Fruit fly (Drosophila melanogaster) whole organism, pupa: ENCODE results near the gene Tis11.
A peak's percentile ranks its signal among the peaks of the same experiment; 100 is the strongest.

Experiments used
- CG10348 ChIP-seq: fragments of 200-800 bp; sonication (Bioruptor generic); IDR thresholded peaks from 2 replicates; pipeline ENCODE4 v1.3.6; 2022; ENCODE audit warnings: missing biosample characterization, missing genetic modification characterization
- CG12605 ChIP-seq: fragments of 200-800 bp; sonication (Bioruptor generic); IDR thresholded peaks from 2 replicates; pipeline ENCODE4 v1.3.6; 2022; ENCODE audit warnings: missing biosample characterization, missing genetic modification characterization
- CG13204 ChIP-seq: fragments of 200-800 bp; sonication (Bioruptor generic); optimal IDR thresholded peaks from 2 replicates; lab custom pipeline; 2018; ENCODE audit warnings: missing biosample characterization, mild to moderate bottlenecking, missing genetic modification characterization, moderate library complexity
- CG14655 ChIP-seq: fragments of 200-800 bp; sonication (Bioruptor generic); optimal IDR thresholded peaks from 3 replicates; lab custom pipeline; 2017; ENCODE audit warnings: mild to moderate bottlenecking, missing biosample characterization, missing genetic modification reagents, missing genetic modification characterization
- CG15710 ChIP-seq: fragments of 200-800 bp; sonication (Bioruptor generic); optimal IDR thresholded peaks from 2 replicates; lab custom pipeline; 2018; ENCODE audit warnings: missing biosample characterization, mild to moderate bottlenecking, missing genetic modification characterization, moderate library complexity
- CG17806 ChIP-seq: fragments of 200-800 bp; sonication (Bioruptor generic); optimal IDR thresholded peaks from 2 replicates; lab custom pipeline; 2018; ENCODE audit warnings: missing biosample characterization, mild to moderate bottlenecking, missing genetic modification characterization, moderate library complexity
- CG32121 ChIP-seq: fragments of 200-800 bp; sonication (Bioruptor generic); IDR thresholded peaks from 2 replicates; pipeline ENCODE4 v1.3.6; 2022; ENCODE audit warnings: missing biosample characterization, missing genetic modification characterization
- CG34367 ChIP-seq: fragments of 200-800 bp; sonication (Bioruptor generic); optimal IDR thresholded peaks from 2 replicates; lab custom pipeline; 2018; ENCODE audit warnings: missing biosample characterization, mild to moderate bottlenecking, missing genetic modification characterization
- CG4496 ChIP-seq: fragments of 200-800 bp; sonication (Bioruptor generic); IDR thresholded peaks from 3 replicates; pipeline ENCODE4 v1.3.6; 2022; ENCODE audit warnings: missing biosample characterization, missing genetic modification characterization
- CG8159 ChIP-seq: fragments of 200-800 bp; sonication (Bioruptor generic); optimal IDR thresholded peaks from 3 replicates; lab custom pipeline; 2018; ENCODE audit warnings: missing biosample characterization, mild to moderate bottlenecking, missing genetic modification characterization, moderate library complexity
- CG8301 ChIP-seq: fragments of 200-800 bp; sonication (Bioruptor generic); optimal IDR thresholded peaks from 2 replicates; lab custom pipeline; 2018; ENCODE audit warnings: missing biosample characterization, mild to moderate bottlenecking, missing genetic modification characterization
- CG9948 ChIP-seq: fragments of 200-800 bp; sonication (Bioruptor generic); optimal IDR thresholded peaks from 2 replicates; lab custom pipeline; 2018; ENCODE audit warnings: missing biosample characterization, mild to moderate bottlenecking, missing genetic modification characterization, moderate library complexity
- D1 ChIP-seq: fragments of 200-800 bp; sonication (Bioruptor generic); optimal IDR thresholded peaks from 2 replicates; lab custom pipeline; 2018; ENCODE audit warnings: missing biosample characterization, mild to moderate bottlenecking, missing genetic modification characterization, moderate library complexity
- EcR ChIP-seq: fragments of 200-800 bp; sonication (Bioruptor generic); optimal IDR thresholded peaks from 3 replicates; lab custom pipeline; 2019; ENCODE audit warnings: missing biosample characterization, missing genetic modification characterization, mild to moderate bottlenecking, moderate library complexity, missing genetic modification reagents
- Ets98B ChIP-seq: fragments of 200-800 bp; sonication (Bioruptor generic); IDR thresholded peaks from 2 replicates; pipeline ENCODE4 v1.3.6; 2022; ENCODE audit warnings: missing biosample characterization, missing genetic modification characterization
- Pif1A ChIP-seq: fragments of 200-800 bp; sonication (Bioruptor generic); optimal IDR thresholded peaks from 3 replicates; lab custom pipeline; 2016; ENCODE audit warnings: missing biosample characterization, missing genetic modification characterization
- Pif1B ChIP-seq: fragments of 200-800 bp; sonication (Bioruptor generic); optimal IDR thresholded peaks from 3 replicates; lab custom pipeline; 2016; ENCODE audit warnings: missing biosample characterization, missing genetic modification characterization
- Snoo ChIP-seq: fragments of 200-800 bp; sonication (Bioruptor generic); optimal IDR thresholded peaks from 3 replicates; lab custom pipeline; 2017; ENCODE audit warnings: missing biosample characterization, mild to moderate bottlenecking, missing genetic modification characterization, inconsistent platforms
- fd96Ca ChIP-seq: fragments of 200-800 bp; sonication (Bioruptor generic); IDR thresholded peaks from 3 replicates; pipeline ENCODE4 v1.3.6; 2022; ENCODE audit warnings: missing biosample characterization, missing genetic modification characterization
- gl ChIP-seq: fragments of 200-800 bp; sonication (Bioruptor generic); optimal IDR thresholded peaks from 2 replicates; lab custom pipeline; 2018; ENCODE audit warnings: missing biosample characterization, mild to moderate bottlenecking, missing genetic modification characterization
- rn ChIP-seq: fragments of 200-800 bp; sonication (Bioruptor generic); IDR thresholded peaks from 2 replicates; pipeline ENCODE4 v1.3.6; 2022; ENCODE audit warnings: missing biosample characterization, missing genetic modification characterization

The Tis11 gene

DNA sequence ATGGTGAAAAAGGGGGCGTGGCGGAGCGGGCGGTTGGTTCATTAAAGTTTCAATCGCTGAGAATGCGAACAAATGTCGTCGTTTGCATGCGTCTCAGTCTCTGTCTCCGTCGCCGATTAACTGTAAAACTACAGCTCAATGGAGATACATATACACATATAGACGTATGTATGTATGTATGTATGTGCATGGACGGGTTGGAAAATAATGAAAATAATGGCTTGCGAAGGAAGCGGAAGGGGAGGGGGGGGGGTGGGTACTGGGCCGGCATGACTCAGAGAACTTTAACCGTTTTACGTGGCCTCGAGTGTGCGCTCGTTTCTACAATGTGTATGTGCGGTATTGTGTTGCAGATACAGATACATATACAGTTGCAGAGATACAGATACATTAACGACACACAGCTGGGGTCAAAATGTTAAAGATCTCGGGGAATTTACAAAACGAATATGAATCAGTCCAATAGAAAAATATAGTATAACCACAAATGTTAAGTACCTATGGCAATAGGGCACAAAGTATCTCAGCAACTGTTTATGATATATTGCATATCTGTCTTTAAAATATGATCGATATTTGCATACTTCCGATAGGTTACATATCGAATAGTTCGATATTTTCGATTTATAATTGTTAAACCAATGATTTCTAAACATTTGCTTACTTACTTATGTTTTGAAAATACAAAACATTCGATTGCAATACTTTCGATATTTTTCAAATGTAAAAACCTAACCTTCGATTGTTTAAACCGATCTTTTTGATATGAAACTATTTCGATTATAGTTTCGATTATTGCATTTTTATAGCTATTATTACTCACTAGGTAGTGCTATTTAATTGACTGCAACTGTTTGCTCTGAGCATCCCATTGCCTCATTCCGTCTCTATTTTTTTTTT is 65.3 kb downstream of the Tis11 start:
- peak; percentile 49 for TF ChIP-seq CG9948 (tag; lab: Kevin White, UChicago)
- TF ChIP-seq CG32121 (GFP tag; lab: Robert Waterston, UW) = peak; percentile 34; the same call in 1 of the 2 replicates
- TF ChIP-seq Ets98B (GFP tag; lab: Robert Waterston, UW) = peak; percentile 45
- peak; percentile 21 for TF ChIP-seq CG13204
- peak; percentile 8 for TF ChIP-seq CG17806 (tag; lab: Kevin White, UChicago)
- TF ChIP-seq CG4496 (GFP tag; lab: Robert Waterston, UW) = peak; percentile 38; the same call in 1 of the 3 replicates
- TF ChIP-seq CG8159 = no peak
- no peak for TF ChIP-seq Pif1A (GFP tag; lab: Kevin White, UChicago)
- TF ChIP-seq CG34367 (tag; lab: Kevin White, UChicago) = peak; percentile 48
- peak; percentile 89 for TF ChIP-seq EcR (GFP tag; lab: Kevin White, UChicago)
- TF ChIP-seq rn (GFP tag; lab: Robert Waterston, UW) = no peak
- no peak for TF ChIP-seq Snoo (tag; lab: Kevin White, UChicago)
- TF ChIP-seq CG14655 (GFP tag; lab: Kevin White, UChicago) = peak; percentile 60
- TF ChIP-seq CG15710 (tag; lab: Kevin White, UChicago) = peak; percentile 42
- TF ChIP-seq CG12605 (GFP tag; lab: Robert Waterston, UW) = peak; percentile 52; the same call in 1 of the 2 replicates
- peak; percentile 54 for TF ChIP-seq CG8301 (tag; lab: Kevin White, UChicago)
- TF ChIP-seq CG10348 (GFP tag; lab: Robert Waterston, UW) = no peak
- peak; percentile 58; the same call in 1 of the 3 replicates for TF ChIP-seq fd96Ca (GFP tag; lab: Robert Waterston, UW)
- TF ChIP-seq gl (tag; lab: Kevin White, UChicago) = peak; percentile 34

DNA sequence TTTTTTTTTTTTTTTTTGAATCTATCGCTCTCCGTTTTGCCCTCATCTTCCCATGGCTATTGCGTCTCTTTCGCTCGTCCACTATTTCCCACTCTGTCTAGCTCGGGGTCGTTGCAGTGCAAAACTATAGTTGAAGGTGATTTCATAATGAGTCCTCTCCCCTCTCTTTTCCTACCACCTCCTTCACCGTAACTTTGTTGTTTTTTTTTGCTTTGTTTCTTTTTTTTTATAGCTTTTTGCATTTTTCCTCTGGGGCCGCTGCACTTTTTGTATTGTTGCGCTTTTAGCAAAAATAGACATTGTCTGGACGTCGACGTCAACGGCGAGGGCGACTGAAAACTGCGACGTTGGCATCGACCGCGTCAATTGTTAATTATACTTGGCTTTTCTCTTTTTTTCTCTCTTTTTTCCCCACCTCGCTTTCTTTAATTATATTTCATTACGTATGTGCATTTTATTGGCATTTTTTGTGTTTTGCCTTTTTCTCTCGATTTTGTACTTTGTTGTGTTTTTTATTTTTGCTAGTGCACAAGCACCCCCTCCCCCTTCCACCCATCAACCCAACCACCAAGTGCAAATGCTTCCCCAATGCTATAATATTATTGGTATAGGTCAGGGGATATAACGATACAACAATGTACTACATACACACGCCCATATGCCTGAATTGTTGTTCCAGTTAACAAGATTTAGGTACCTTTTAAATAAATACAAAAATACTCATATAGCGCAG is 66.1 kb downstream of the Tis11 start:
- peak; percentile 93 for TF ChIP-seq CG13204
- TF ChIP-seq EcR (GFP tag; lab: Kevin White, UChicago) = peak; percentile 98
- TF ChIP-seq CG4496 (GFP tag; lab: Robert Waterston, UW) = peak; percentile 94
- peak; percentile 90 for TF ChIP-seq Ets98B (GFP tag; lab: Robert Waterston, UW)
- peak; percentile 80 for TF ChIP-seq CG14655 (GFP tag; lab: Kevin White, UChicago)
- TF ChIP-seq CG12605 (GFP tag; lab: Robert Waterston, UW) = peak; percentile 95
- TF ChIP-seq rn (GFP tag; lab: Robert Waterston, UW) = peak; percentile 81; the same call in 1 of the 2 replicates
- TF ChIP-seq gl (tag; lab: Kevin White, UChicago) = peak; percentile 96
- peak; percentile 83 for TF ChIP-seq CG34367 (tag; lab: Kevin White, UChicago)
- no peak for TF ChIP-seq CG10348 (GFP tag; lab: Robert Waterston, UW)
- peak; percentile 88 for TF ChIP-seq fd96Ca (GFP tag; lab: Robert Waterston, UW)
- peak; percentile 85 for TF ChIP-seq Pif1B (GFP tag; lab: Kevin White, UChicago)
- no peak for TF ChIP-seq Snoo (tag; lab: Kevin White, UChicago)
- TF ChIP-seq CG8159 = peak; percentile 54
- TF ChIP-seq CG32121 (GFP tag; lab: Robert Waterston, UW) = peak; percentile 89
- peak; percentile 70 for TF ChIP-seq CG8301 (tag; lab: Kevin White, UChicago)
- peak; percentile 72 for TF ChIP-seq CG9948 (tag; lab: Kevin White, UChicago)
- peak; percentile 71 for TF ChIP-seq CG17806 (tag; lab: Kevin White, UChicago)
- peak; percentile 79 for TF ChIP-seq Pif1A (GFP tag; lab: Kevin White, UChicago)
- peak; percentile 86 for TF ChIP-seq CG15710 (tag; lab: Kevin White, UChicago)
- TF ChIP-seq D1 (tag; lab: Kevin White, UChicago) = no peak

DNA sequence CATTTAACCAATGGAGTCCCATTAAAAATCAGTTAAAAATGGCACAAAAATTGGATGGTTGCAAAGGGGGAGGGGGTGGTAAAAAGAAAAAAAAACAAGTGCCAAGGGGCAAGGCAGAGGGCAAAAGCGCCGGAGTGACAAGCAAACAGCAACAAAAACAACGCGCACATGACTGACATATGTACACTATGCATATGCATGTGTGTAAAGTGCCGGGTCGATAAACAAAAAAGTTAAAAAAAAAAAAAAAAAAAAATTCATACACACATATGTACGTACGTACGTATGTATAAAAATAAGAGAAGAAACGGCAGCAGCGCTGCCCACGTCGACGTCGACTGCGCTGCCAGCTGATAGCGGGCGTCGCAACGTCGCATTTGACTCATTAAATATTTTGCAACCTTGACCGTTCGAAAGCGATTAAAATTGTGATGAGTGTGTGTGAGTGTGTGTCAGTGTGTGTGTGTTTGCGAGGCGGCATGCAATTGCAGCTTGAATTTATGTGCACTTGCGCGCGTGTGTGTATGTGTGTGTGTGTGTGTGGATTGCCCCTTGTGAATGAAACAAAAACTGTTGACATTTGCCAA is 68.5 kb downstream of the Tis11 start:
- TF ChIP-seq CG17806 (tag; lab: Kevin White, UChicago) (no peak), Pif1B (GFP tag; lab: Kevin White, UChicago) (no peak), Ets98B (GFP tag; lab: Robert Waterston, UW) (no peak), rn (GFP tag; lab: Robert Waterston, UW) (no peak), CG15710 (tag; lab: Kevin White, UChicago) (no peak), Snoo (tag; lab: Kevin White, UChicago) (no peak), gl (tag; lab: Kevin White, UChicago) (no peak), CG34367 (tag; lab: Kevin White, UChicago) (no peak), CG8159 (no peak), CG12605 (GFP tag; lab: Robert Waterston, UW) (no peak), CG14655 (GFP tag; lab: Kevin White, UChicago) (no peak), CG10348 (GFP tag; lab: Robert Waterston, UW) (no peak), CG8301 (tag; lab: Kevin White, UChicago) (no peak), CG4496 (GFP tag; lab: Robert Waterston, UW) (peak; percentile 15; the same call in 1 of the 3 replicates), CG13204 (peak; percentile 11), CG32121 (GFP tag; lab: Robert Waterston, UW) (peak; percentile 16; the same call in 1 of the 2 replicates), Pif1A (GFP tag; lab: Kevin White, UChicago) (no peak), EcR (GFP tag; lab: Kevin White, UChicago) (peak; percentile 82), fd96Ca (GFP tag; lab: Robert Waterston, UW) (no peak; the same call in 2 of the 3 replicates)
